Fruit fly (Drosophila melanogaster) whole organism, prepupa: ENCODE data around the gene Meltrin.

Experiments
- Blimp-1 ChIP-seq: fragments of 200-800 bp; sonication (Bioruptor generic); optimal IDR thresholded peaks from 3 replicates; lab custom pipeline; 2017; ENCODE audit warnings: missing biosample characterization, missing genetic modification characterization, mild to moderate bottlenecking, moderate library complexity, missing genetic modification reagents
- CG10631 ChIP-seq: fragments of 200-800 bp; sonication (Bioruptor generic); optimal IDR thresholded peaks from 2 replicates; lab custom pipeline; 2016; ENCODE audit warnings: missing biosample characterization, missing genetic modification characterization
- CG11762 ChIP-seq: fragments of 200-800 bp; sonication (Bioruptor generic); optimal IDR thresholded peaks from 3 replicates; lab custom pipeline; 2016; ENCODE audit warnings: missing biosample characterization, missing genetic modification characterization; ENCODE audit not compliant: insufficient read depth
- CG11902 ChIP-seq: fragments of 200-800 bp; sonication (Bioruptor generic); optimal IDR thresholded peaks from 3 replicates; lab custom pipeline; 2016; ENCODE audit warnings: missing biosample characterization, missing genetic modification characterization
- CG15336 ChIP-seq: fragments of 200-800 bp; sonication (Bioruptor generic); IDR thresholded peaks from 2 replicates; pipeline ENCODE4 v1.3.6; 2022; ENCODE audit warnings: missing biosample characterization, missing genetic modification characterization
- CG1621 ChIP-seq: fragments of 200-800 bp; sonication (Bioruptor generic); optimal IDR thresholded peaks from 3 replicates; lab custom pipeline; 2018; ENCODE audit warnings: missing biosample characterization, mild to moderate bottlenecking, missing genetic modification characterization
- CG32006 ChIP-seq: fragments of 200-800 bp; sonication (Bioruptor generic); optimal IDR thresholded peaks from 3 replicates; lab custom pipeline; 2017; ENCODE audit warnings: missing biosample characterization, mild to moderate bottlenecking, missing genetic modification characterization
- CG34406 ChIP-seq: fragments of 200-800 bp; sonication (Bioruptor generic); optimal IDR thresholded peaks from 3 replicates; lab custom pipeline; 2016; ENCODE audit warnings: missing biosample characterization, missing genetic modification characterization
- CG3919 ChIP-seq: fragments of 200-800 bp; sonication (Bioruptor generic); optimal IDR thresholded peaks from 3 replicates; lab custom pipeline; 2016; ENCODE audit warnings: missing biosample characterization, missing genetic modification characterization
- CG6163 ChIP-seq: fragments of 200-800 bp; sonication (Bioruptor generic); IDR thresholded peaks from 3 replicates; pipeline ENCODE4 v1.3.6; 2022; ENCODE audit warnings: missing biosample characterization, missing genetic modification characterization
- CG6276 ChIP-seq: fragments of 200-800 bp; sonication (Bioruptor generic); optimal IDR thresholded peaks from 2 replicates; lab custom pipeline; 2017; ENCODE audit warnings: missing biosample characterization, mild to moderate bottlenecking, missing genetic modification characterization
- CG6808 ChIP-seq: fragments of 200-800 bp; sonication (Bioruptor generic); optimal IDR thresholded peaks from 3 replicates; lab custom pipeline; 2017; ENCODE audit warnings: missing biosample characterization, missing genetic modification characterization, mild to moderate bottlenecking, moderate library complexity, missing genetic modification reagents
- CG6854 ChIP-seq: fragments of 200-800 bp; sonication (Bioruptor generic); optimal IDR thresholded peaks from 2 replicates; lab custom pipeline; 2017; ENCODE audit warnings: missing biosample characterization, mild to moderate bottlenecking, missing genetic modification characterization
- CG7368 ChIP-seq: fragments of 200-800 bp; sonication (Bioruptor generic); optimal IDR thresholded peaks from 3 replicates; lab custom pipeline; 2016; ENCODE audit warnings: missing biosample characterization, missing genetic modification characterization
- CG8119 ChIP-seq: fragments of 200-800 bp; sonication (Bioruptor generic); IDR thresholded peaks from 3 replicates; pipeline ENCODE4 v1.3.6; 2022; ENCODE audit warnings: missing biosample characterization, missing genetic modification characterization
- CG8319 ChIP-seq: fragments of 200-800 bp; sonication (Bioruptor generic); optimal IDR thresholded peaks from 3 replicates; lab custom pipeline; 2016; ENCODE audit warnings: missing biosample characterization, missing genetic modification characterization
- CG8632 ChIP-seq: fragments of 200-800 bp; sonication (Bioruptor generic); optimal IDR thresholded peaks from 3 replicates; lab custom pipeline; 2016; ENCODE audit warnings: missing biosample characterization, missing genetic modification characterization
- Eip75B ChIP-seq: fragments of 200-800 bp; sonication (Bioruptor generic); optimal IDR thresholded peaks from 3 replicates; lab custom pipeline; 2016; ENCODE audit warnings: missing biosample characterization, missing genetic modification characterization
- Eip78C ChIP-seq: fragments of 200-800 bp; sonication (Bioruptor generic); peaks from one replicate; lab custom pipeline; 2016; ENCODE audit warnings: missing biosample characterization, missing genetic modification characterization
- Eip93F ChIP-seq: fragments of 200-800 bp; sonication (Bioruptor generic); optimal IDR thresholded peaks from 2 replicates; lab custom pipeline; 2016; ENCODE audit warnings: missing biosample characterization, mild to moderate bottlenecking, missing genetic modification characterization
- Ets21C ChIP-seq: fragments of 200-800 bp; sonication (Bioruptor generic); optimal IDR thresholded peaks from 3 replicates; lab custom pipeline; 2016; ENCODE audit warnings: missing biosample characterization, missing genetic modification characterization
- Ets96B ChIP-seq: fragments of 200-800 bp; optimal IDR thresholded peaks from 2 replicates; lab custom pipeline; 2019; ENCODE audit warnings: missing biosample characterization, mild to moderate bottlenecking, missing genetic modification characterization, moderate library complexity
- Gug ChIP-seq: fragments of 200-800 bp; sonication (Bioruptor generic); IDR thresholded peaks from 2 replicates; pipeline ENCODE4 v1.3.6; 2022; ENCODE audit warnings: missing biosample characterization, missing genetic modification characterization
- Hr38 ChIP-seq: sonication (Bioruptor generic); optimal IDR thresholded peaks from 2 replicates; lab custom pipeline; 2016; ENCODE audit warnings: missing biosample characterization, missing genetic modification characterization
- Hr39 ChIP-seq: fragments of 200-800 bp; sonication (Bioruptor generic); optimal IDR thresholded peaks from 2 replicates; lab custom pipeline; 2016; ENCODE audit warnings: missing biosample characterization, missing genetic modification characterization
- Hr4 ChIP-seq: fragments of 200-800 bp; sonication (Bioruptor generic); optimal IDR thresholded peaks from 3 replicates; lab custom pipeline; 2016; ENCODE audit warnings: missing biosample characterization, missing genetic modification characterization
- Met ChIP-seq: fragments of 200-800 bp; sonication (Bioruptor generic); optimal IDR thresholded peaks from 3 replicates; lab custom pipeline; 2016; ENCODE audit warnings: missing biosample characterization, missing genetic modification characterization
- OdsH ChIP-seq: fragments of 200-800 bp; sonication (Bioruptor generic); optimal IDR thresholded peaks from 3 replicates; lab custom pipeline; 2016; ENCODE audit warnings: missing biosample characterization, missing genetic modification characterization
- Smox ChIP-seq: fragments of 200-800 bp; sonication (Bioruptor generic); optimal IDR thresholded peaks from 3 replicates; lab custom pipeline; 2016; ENCODE audit warnings: missing biosample characterization, missing genetic modification characterization
- Sox102F ChIP-seq: fragments of 200-800 bp; sonication (Bioruptor generic); optimal IDR thresholded peaks from 2 replicates; lab custom pipeline; 2016; ENCODE audit warnings: missing biosample characterization, mild to moderate bottlenecking, missing genetic modification characterization
- Sox14 ChIP-seq: fragments of 200-800 bp; sonication (Bioruptor generic); optimal IDR thresholded peaks from 3 replicates; lab custom pipeline; 2016; ENCODE audit warnings: missing biosample characterization, missing genetic modification characterization
- Sox15 ChIP-seq: fragments of 200-800 bp; sonication (Bioruptor generic); optimal IDR thresholded peaks from 3 replicates; lab custom pipeline; 2016; ENCODE audit warnings: missing biosample characterization, missing genetic modification characterization
- acj6 ChIP-seq: fragments of 200-800 bp; sonication (Bioruptor generic); optimal IDR thresholded peaks from 3 replicates; lab custom pipeline; 2016; ENCODE audit warnings: missing biosample characterization, missing genetic modification characterization
- cyc ChIP-seq: fragments of 200-800 bp; sonication (Bioruptor generic); optimal IDR thresholded peaks from 3 replicates; lab custom pipeline; 2016; ENCODE audit warnings: missing biosample characterization, missing genetic modification characterization
- dsx ChIP-seq: fragments of 200-800 bp; optimal IDR thresholded peaks from 3 replicates; lab custom pipeline; 2019; ENCODE audit warnings: missing biosample characterization, mild to moderate bottlenecking, missing genetic modification characterization, moderate library complexity; ENCODE audit not compliant: poor library complexity, severe bottlenecking
- eg ChIP-seq: fragments of 200-800 bp; sonication (Bioruptor generic); IDR thresholded peaks from 3 replicates; pipeline ENCODE4 v1.3.6; 2022; ENCODE audit warnings: missing biosample characterization, missing genetic modification characterization
- lz ChIP-seq: fragments of 200-800 bp; sonication (Bioruptor generic); optimal IDR thresholded peaks from 3 replicates; lab custom pipeline; 2016; ENCODE audit warnings: missing biosample characterization, missing genetic modification characterization
- net ChIP-seq: fragments of 200-800 bp; sonication (Bioruptor generic); optimal IDR thresholded peaks from 3 replicates; lab custom pipeline; 2016; ENCODE audit warnings: missing biosample characterization, missing genetic modification characterization
- pdm3 ChIP-seq: fragments of 200-800 bp; sonication (Bioruptor generic); optimal IDR thresholded peaks from 3 replicates; lab custom pipeline; 2016; ENCODE audit warnings: missing biosample characterization, missing genetic modification characterization
- salr ChIP-seq, 2 experiments: fragments of 200-800 bp; sonication (Bioruptor generic); optimal IDR thresholded peaks; 3 replicates each; lab custom pipeline; 2016 to 2018; ENCODE audit warnings: missing biosample characterization in 2 of 2, missing genetic modification characterization in 2 of 2, mild to moderate bottlenecking in 1 of 2
- spab ChIP-seq: fragments of 200-800 bp; sonication (Bioruptor generic); optimal IDR thresholded peaks from 2 replicates; lab custom pipeline; 2017; ENCODE audit warnings: missing biosample characterization, mild to moderate bottlenecking, missing genetic modification characterization, missing genetic modification reagents
- ss ChIP-seq, 2 experiments: fragments of 200-800 bp; sonication (Bioruptor generic); optimal IDR thresholded peaks; 2 replicates in 1 of 2; 3 replicates in 1 of 2; lab custom pipeline; 2017 to 2018; ENCODE audit warnings: mild to moderate bottlenecking in 2 of 2, missing biosample characterization in 2 of 2, missing genetic modification characterization in 2 of 2, moderate library complexity in 1 of 2
- svp ChIP-seq: fragments of 200-800 bp; sonication (Bioruptor generic); peaks from one replicate; lab custom pipeline; 2016; ENCODE audit warnings: missing biosample characterization, missing genetic modification characterization
- topi ChIP-seq: fragments of 200-800 bp; sonication (Bioruptor generic); optimal IDR thresholded peaks from 3 replicates; lab custom pipeline; 2016; ENCODE audit warnings: missing biosample characterization, missing genetic modification characterization
- vri ChIP-seq: fragments of 200-800 bp; sonication (Bioruptor generic); optimal IDR thresholded peaks from 3 replicates; lab custom pipeline; 2016; ENCODE audit warnings: missing biosample characterization, mild to moderate bottlenecking, missing genetic modification characterization

Gene Meltrin

DNA sequence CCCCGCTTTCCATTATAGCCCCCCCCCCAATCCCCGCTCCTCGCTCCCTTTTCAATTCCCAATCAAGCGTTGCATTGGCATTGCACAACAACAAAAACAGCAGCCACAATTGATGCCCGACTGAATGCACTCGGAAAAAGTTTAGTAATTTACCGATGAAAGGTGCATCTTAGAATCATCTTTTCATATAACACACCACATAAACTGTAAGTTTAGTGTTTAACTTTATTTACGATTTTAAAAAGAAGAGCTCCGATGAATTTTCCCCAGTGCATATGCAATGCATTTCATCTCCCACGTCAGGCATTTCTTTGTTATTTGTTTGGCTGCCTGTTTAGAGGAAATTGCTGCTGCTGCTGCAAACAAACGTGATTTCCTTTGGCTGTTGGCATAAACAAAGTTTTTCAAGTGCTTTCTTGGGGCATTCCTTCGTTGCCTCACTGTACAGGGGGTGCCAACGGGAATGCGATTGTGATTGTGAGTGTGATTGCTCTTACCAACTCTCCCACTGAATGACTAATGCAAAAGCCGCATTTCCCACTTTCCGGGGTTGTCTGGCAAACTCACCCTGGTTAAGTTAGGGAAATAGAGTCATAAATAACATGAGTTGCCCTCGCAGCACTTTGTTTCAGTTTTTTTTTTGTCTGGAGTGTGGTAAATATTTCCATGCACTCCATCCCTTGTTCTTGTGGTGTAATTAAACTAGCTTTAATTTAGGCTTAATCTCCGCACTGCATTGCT is 4.7 kb downstream of the Meltrin start (continued):
- peak; percentile 86 for TF ChIP-seq OdsH (GFP tag; lab: Kevin White, UChicago)
- peak; percentile 91 for TF ChIP-seq CG8119 (GFP tag; lab: Robert Waterston, UW)
- TF ChIP-seq salr (GFP tag; optimal IDR thresholded peaks at IDR 0.05; lab: Kevin White, UChicago) = peak; percentile 73 to 78
- TF ChIP-seq CG3919 (GFP tag; lab: Kevin White, UChicago) = peak; percentile 87
- peak; percentile 59 for TF ChIP-seq dsx (GFP tag; lab: Kevin White, UChicago)
- peak; percentile 85 for TF ChIP-seq cyc (GFP tag; lab: Kevin White, UChicago)
- peak; percentile 72 for TF ChIP-seq CG1621 (tag; lab: Kevin White, UChicago)
- peak; percentile 87 for TF ChIP-seq pdm3 (GFP tag; lab: Kevin White, UChicago)
- peak; percentile 74 for TF ChIP-seq lz
- TF ChIP-seq CG34406 = peak; percentile 70
- TF ChIP-seq Sox14 = peak; percentile 88
- TF ChIP-seq spab = peak; percentile 70
- TF ChIP-seq topi = peak; percentile 81
- peak; percentile 87 for TF ChIP-seq svp (GFP tag; lab: Kevin White, UChicago)
- TF ChIP-seq Gug (GFP tag; lab: Robert Waterston, UW) = peak; percentile 86
- peak; percentile 29 for TF ChIP-seq CG6854
- peak; percentile 75 for TF ChIP-seq net (GFP tag; lab: Kevin White, UChicago)
- peak; percentile 84 for TF ChIP-seq acj6
- peak; percentile 96 for TF ChIP-seq CG6163 (GFP tag; lab: Robert Waterston, UW)
- peak; percentile 79 for TF ChIP-seq Met (GFP tag; lab: Kevin White, UChicago)
- peak; percentile 27 for TF ChIP-seq Hr38 (GFP tag; lab: Kevin White, UChicago)
- TF ChIP-seq CG6276 (GFP tag; lab: Kevin White, UChicago) = peak; percentile 77

DNA sequence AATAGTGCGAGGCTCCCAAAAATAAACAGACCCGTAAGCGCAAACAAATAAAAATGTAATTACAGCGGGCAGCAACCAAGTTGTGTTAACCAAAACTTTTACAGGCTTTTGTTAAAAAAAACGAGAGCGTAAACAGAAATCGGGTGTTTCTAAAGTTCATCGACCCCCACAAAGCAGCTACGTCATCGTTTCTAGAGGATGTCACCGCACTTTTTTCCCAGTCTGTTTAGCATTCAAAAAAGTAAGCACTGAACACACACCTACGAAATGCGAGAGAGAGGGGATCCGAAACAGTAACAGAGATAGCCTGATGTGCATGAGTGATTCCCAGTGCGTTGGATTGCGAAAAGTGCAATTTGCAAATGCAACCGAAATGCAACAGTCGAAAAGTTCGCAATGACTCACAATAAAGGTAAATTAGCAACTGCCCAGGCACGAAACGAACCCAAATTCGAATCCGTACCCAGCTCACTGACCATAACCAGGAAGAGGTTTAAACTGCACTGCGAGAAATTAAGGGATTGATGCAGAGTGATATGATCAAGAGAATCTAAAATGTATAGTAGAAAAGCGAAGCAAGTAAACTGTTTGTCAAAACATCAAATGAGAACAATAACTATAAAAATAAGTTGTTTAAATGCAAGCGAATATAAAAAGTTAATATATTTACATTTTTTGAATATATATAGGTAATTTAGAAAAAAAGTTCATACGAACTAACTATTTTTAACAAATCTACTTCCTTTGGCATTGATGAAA is 5.9 kb downstream of the Meltrin start:
- TF ChIP-seq pdm3 (GFP tag; lab: Kevin White, UChicago) = peak; percentile 48
- peak; percentile 66 for TF ChIP-seq svp (GFP tag; lab: Kevin White, UChicago)
- no peak for TF ChIP-seq CG6163 (GFP tag; lab: Robert Waterston, UW)
- TF ChIP-seq CG15336 (GFP tag; lab: Robert Waterston, UW) = peak; percentile 63
- no peak for TF ChIP-seq Hr38 (GFP tag; lab: Kevin White, UChicago)
- peak; percentile 65 for TF ChIP-seq CG8632 (GFP tag; lab: Kevin White, UChicago)
- TF ChIP-seq Sox102F (GFP tag; lab: Kevin White, UChicago) = peak; percentile 21
- peak; percentile 71 for TF ChIP-seq acj6
- no peak for TF ChIP-seq CG6854
- TF ChIP-seq Eip93F (GFP tag; lab: Kevin White, UChicago) = no peak
- TF ChIP-seq OdsH (GFP tag; lab: Kevin White, UChicago) = peak; percentile 72
- TF ChIP-seq Gug (GFP tag; lab: Robert Waterston, UW) = no peak
- peak; percentile 14 to 52 for TF ChIP-seq ss (GFP tag; optimal IDR thresholded peaks at IDR 0.05; lab: Kevin White, UChicago)
- peak; percentile 14 for TF ChIP-seq CG1621 (tag; lab: Kevin White, UChicago)
- peak; percentile 43 for TF ChIP-seq CG10631 (GFP tag; lab: Kevin White, UChicago)
- TF ChIP-seq Sox15 = peak; percentile 35
- TF ChIP-seq Eip75B (GFP tag; lab: Kevin White, UChicago) = peak; percentile 13
- peak; percentile 71 for TF ChIP-seq CG32006
- TF ChIP-seq Ets21C (GFP tag; lab: Kevin White, UChicago) = no peak
- TF ChIP-seq Ets96B (tag; lab: Kevin White, UChicago) = peak; percentile 67
- TF ChIP-seq Eip78C (GFP tag; lab: Kevin White, UChicago) = peak; percentile 83
- TF ChIP-seq Hr39 (GFP tag; lab: Kevin White, UChicago) = peak; percentile 35
- TF ChIP-seq vri (GFP tag; lab: Kevin White, UChicago) = no peak
- peak; percentile 47 for TF ChIP-seq Hr4 (GFP tag; lab: Kevin White, UChicago)
- peak; percentile 6 for TF ChIP-seq CG11902 (GFP tag; lab: Kevin White, UChicago)
- no peak for TF ChIP-seq CG7368 (GFP tag; lab: Kevin White, UChicago)
- peak; percentile 49; the same call in 2 of the 3 replicates for TF ChIP-seq CG8119 (GFP tag; lab: Robert Waterston, UW)
- peak; percentile 46 for TF ChIP-seq Smox (GFP tag; lab: Kevin White, UChicago)
- TF ChIP-seq CG11762 (GFP tag; lab: Kevin White, UChicago) = no peak
- no peak for TF ChIP-seq Blimp-1 (GFP tag; lab: Kevin White, UChicago)
- peak; percentile 58 for TF ChIP-seq Met (GFP tag; lab: Kevin White, UChicago)
- TF ChIP-seq CG6276 (GFP tag; lab: Kevin White, UChicago) = peak; percentile 51
- peak; percentile 42 for TF ChIP-seq CG8319
- TF ChIP-seq CG34406 = peak; percentile 62
- peak; percentile 11 for TF ChIP-seq CG6808 (GFP tag; lab: Kevin White, UChicago)
- 0 out of 3 replicates have a peak, but pooled peaks have one; percentile 26 for TF ChIP-seq eg (GFP tag; lab: Robert Waterston, UW)
